Fruit fly (Drosophila melanogaster) whole organism, embryonic: ENCODE measurements around the gene Cog2.

ENCODE experiments used
- CG10267 ChIP-seq: fragments of 200-800 bp; sonication (Bioruptor generic); optimal IDR thresholded peaks from 2 replicates; lab custom pipeline; 2018; ENCODE audit warnings: missing biosample characterization, mild to moderate bottlenecking, missing genetic modification characterization, moderate library complexity
- CG11398 ChIP-seq: fragments of 200-800 bp; sonication (Bioruptor generic); optimal IDR thresholded peaks from 2 replicates; lab custom pipeline; 2016; ENCODE audit warnings: missing biosample characterization, missing genetic modification characterization
- CG12744 ChIP-seq: fragments of 200-800 bp; sonication (Bioruptor generic); optimal IDR thresholded peaks from 2 replicates; lab custom pipeline; 2016; ENCODE audit warnings: missing biosample characterization, missing genetic modification characterization
- CG13624 ChIP-seq: fragments of 200-800 bp; sonication (Bioruptor generic); optimal IDR thresholded peaks from 2 replicates; lab custom pipeline; 2016; ENCODE audit warnings: missing biosample characterization, missing genetic modification characterization
- CG14050 ChIP-seq: fragments of 200-800 bp; sonication (Bioruptor generic); IDR thresholded peaks from 3 replicates; pipeline ENCODE4 v1.3.6; 2022; ENCODE audit warnings: missing biosample characterization, missing genetic modification characterization
- CG14965 ChIP-seq: fragments of 200-800 bp; sonication (Bioruptor generic); optimal IDR thresholded peaks from 2 replicates; lab custom pipeline; 2016; ENCODE audit warnings: missing biosample characterization, missing genetic modification characterization, borderline replicate concordance
- CG15011 ChIP-seq: fragments of 200-800 bp; sonication (Bioruptor generic); optimal IDR thresholded peaks from 3 replicates; lab custom pipeline; 2018; ENCODE audit warnings: missing biosample characterization, mild to moderate bottlenecking, missing genetic modification characterization
- CG15269 ChIP-seq: fragments of 200-800 bp; sonication (Bioruptor generic); optimal IDR thresholded peaks from 2 replicates; lab custom pipeline; 2018; ENCODE audit warnings: missing biosample characterization, mild to moderate bottlenecking, missing genetic modification characterization, moderate library complexity
- CG1602 ChIP-seq: fragments of 200-800 bp; sonication (Bioruptor generic); optimal IDR thresholded peaks from 3 replicates; lab custom pipeline; 2016; ENCODE audit warnings: missing biosample characterization, missing genetic modification characterization
- CG16779 ChIP-seq: fragments of 200-800 bp; sonication (Bioruptor generic); IDR thresholded peaks from 2 replicates; pipeline ENCODE4 v1.3.6; 2022; ENCODE audit warnings: missing biosample characterization, missing genetic modification characterization
- CG18619 ChIP-seq: fragments of 200-800 bp; sonication (Bioruptor generic); optimal IDR thresholded peaks from 3 replicates; lab custom pipeline; 2017; ENCODE audit warnings: missing biosample characterization, mild to moderate bottlenecking, missing genetic modification characterization
- CG30020 ChIP-seq: fragments of 200-800 bp; optimal IDR thresholded peaks from 2 replicates; lab custom pipeline; 2019; ENCODE audit warnings: missing biosample characterization, mild to moderate bottlenecking, missing genetic modification characterization, moderate library complexity
- CG31365 ChIP-seq: fragments of 200-800 bp; sonication (Bioruptor generic); optimal IDR thresholded peaks from 2 replicates; lab custom pipeline; 2018; ENCODE audit warnings: missing biosample characterization, mild to moderate bottlenecking, missing genetic modification characterization
- CG3281 ChIP-seq: fragments of 200-800 bp; sonication (Bioruptor generic); optimal IDR thresholded peaks from 3 replicates; lab custom pipeline; 2017; ENCODE audit warnings: missing biosample characterization, mild to moderate bottlenecking, missing genetic modification characterization
- CG4404 ChIP-seq: fragments of 200-800 bp; sonication (Bioruptor generic); IDR thresholded peaks from 2 replicates; pipeline ENCODE4 v1.3.6; 2022; ENCODE audit warnings: missing biosample characterization, missing genetic modification characterization
- CG5953 ChIP-seq: fragments of 200-800 bp; sonication (Bioruptor generic); IDR thresholded peaks from 2 replicates; pipeline ENCODE4 v1.3.6; 2022; ENCODE audit warnings: missing biosample characterization, missing genetic modification characterization
- CG6683 ChIP-seq: fragments of 200-800 bp; sonication (Bioruptor generic); optimal IDR thresholded peaks from 2 replicates; lab custom pipeline; 2017; ENCODE audit warnings: missing biosample characterization, mild to moderate bottlenecking, missing genetic modification characterization, missing genetic modification reagents
- CG6765 ChIP-seq: fragments of 200-800 bp; sonication (Bioruptor generic); optimal IDR thresholded peaks from 3 replicates; lab custom pipeline; 2017; ENCODE audit warnings: missing biosample characterization, mild to moderate bottlenecking, missing genetic modification characterization
- CG7839 ChIP-seq: fragments of 200-800 bp; sonication (Bioruptor generic); optimal IDR thresholded peaks from 3 replicates; lab custom pipeline; 2018; ENCODE audit warnings: missing biosample characterization, mild to moderate bottlenecking, missing genetic modification characterization, moderate library complexity
- CG8281 ChIP-seq: fragments of 200-800 bp; sonication (Bioruptor generic); optimal IDR thresholded peaks from 2 replicates; lab custom pipeline; 2018; ENCODE audit warnings: missing biosample characterization, mild to moderate bottlenecking, missing genetic modification characterization, moderate library complexity
- CG8290 ChIP-seq, 3 experiments: fragments of 200-800 bp; sonication (Bioruptor generic); optimal IDR thresholded peaks; 2 replicates each; lab custom pipeline; 2016 to 2019; ENCODE audit warnings: missing biosample characterization in 3 of 3, missing genetic modification characterization in 3 of 3, mild to moderate bottlenecking in 2 of 3, moderate library complexity in 1 of 3
- CG8924 ChIP-seq: fragments of 200-800 bp; optimal IDR thresholded peaks from 3 replicates; lab custom pipeline; 2019; ENCODE audit warnings: missing biosample characterization, mild to moderate bottlenecking, missing genetic modification characterization, moderate library complexity
- CHES-1-like ChIP-seq: fragments of 200-800 bp; sonication (Bioruptor generic); optimal IDR thresholded peaks from 2 replicates; lab custom pipeline; 2016; ENCODE audit warnings: missing biosample characterization, missing genetic modification characterization
- Dip2 ChIP-seq: fragments of 200-800 bp; sonication (Bioruptor generic); IDR thresholded peaks from 2 replicates; pipeline ENCODE4 v1.3.6; 2022; ENCODE audit warnings: missing biosample characterization, missing genetic modification characterization
- Dp ChIP-seq: fragments of 200-800 bp; sonication (Bioruptor generic); optimal IDR thresholded peaks from 2 replicates; lab custom pipeline; 2018; ENCODE audit warnings: missing biosample characterization, mild to moderate bottlenecking, missing genetic modification characterization, moderate library complexity
- Drgx ChIP-seq: fragments of 200-800 bp; sonication (Bioruptor generic); IDR thresholded peaks from 2 replicates; pipeline ENCODE4 v1.3.6; 2022; ENCODE audit warnings: missing biosample characterization, missing genetic modification characterization
- E2f1 ChIP-seq: fragments of 200-800 bp; sonication (Bioruptor generic); IDR thresholded peaks from 2 replicates; pipeline ENCODE4 v1.3.6; 2022; ENCODE audit warnings: missing biosample characterization, missing genetic modification characterization
- Ets97D ChIP-seq: fragments of 200-800 bp; sonication (Bioruptor generic); optimal IDR thresholded peaks from 3 replicates; lab custom pipeline; 2016; ENCODE audit warnings: missing biosample characterization, missing genetic modification characterization
- Fer1 ChIP-seq: fragments of 200-800 bp; sonication (Bioruptor generic); optimal IDR thresholded peaks from 2 replicates; lab custom pipeline; 2017; ENCODE audit warnings: missing biosample characterization, mild to moderate bottlenecking, missing genetic modification characterization
- H15 ChIP-seq: fragments of 200-800 bp; sonication (Bioruptor generic); IDR thresholded peaks from 3 replicates; pipeline ENCODE4 v1.3.6; 2022; ENCODE audit warnings: missing biosample characterization, missing genetic modification characterization
- HLHmδ ChIP-seq: fragments of 200-800 bp; sonication (Bioruptor generic); optimal IDR thresholded peaks from 2 replicates; lab custom pipeline; 2018; ENCODE audit warnings: missing biosample characterization, mild to moderate bottlenecking, missing genetic modification characterization, moderate library complexity
- Ptx1 ChIP-seq: fragments of 200-800 bp; sonication (Bioruptor generic); IDR thresholded peaks from 2 replicates; pipeline ENCODE4 v1.3.6; 2022; ENCODE audit warnings: missing biosample characterization, missing genetic modification characterization
- Side ChIP-seq: fragments of 200-800 bp; sonication (Bioruptor generic); optimal IDR thresholded peaks from 2 replicates; lab custom pipeline; 2016; ENCODE audit warnings: missing biosample characterization, missing genetic modification characterization
- Xrp1 ChIP-seq: fragments of 200-800 bp; sonication (Bioruptor generic); IDR thresholded peaks from 2 replicates; pipeline ENCODE4 v1.3.6; 2022; ENCODE audit warnings: missing biosample characterization, missing genetic modification characterization
- abd-A ChIP-seq: fragments of 200-800 bp; sonication (Bioruptor generic); optimal IDR thresholded peaks from 3 replicates; lab custom pipeline; 2019; ENCODE audit warnings: missing biosample characterization, mild to moderate bottlenecking, missing genetic modification characterization, moderate library complexity
- aop ChIP-seq: fragments of 200-800 bp; sonication (Bioruptor generic); IDR thresholded peaks from 2 replicates; pipeline ENCODE4 v1.3.6; 2022; ENCODE audit warnings: missing biosample characterization, missing genetic modification characterization
- dati ChIP-seq: fragments of 200-800 bp; sonication (Bioruptor generic); IDR thresholded peaks from 2 replicates; pipeline ENCODE4 v1.3.6; 2022; ENCODE audit warnings: missing biosample characterization, missing genetic modification characterization
- hb ChIP-seq: fragments of 200-800 bp; sonication (Bioruptor generic); IDR thresholded peaks from 3 replicates; pipeline ENCODE4 v1.3.6; 2022; ENCODE audit warnings: missing biosample characterization, missing genetic modification characterization; ENCODE audit not compliant: partially characterized antibody
- hkb ChIP-seq, 2 experiments: fragments of 200-800 bp in 1 of 2; fragments of >200 bp in 1 of 2; sonication (Bioruptor generic) in 1 of 2; IDR thresholded peaks in 1 of 2; optimal IDR thresholded peaks in 1 of 2; 2 replicates each; pipeline versions ENCODE4 v1.3.6 to Lab custom; 2017 to 2022; ENCODE audit warnings: missing biosample characterization in 1 of 2, missing genetic modification characterization in 1 of 2
- klu ChIP-seq: fragments of 200-800 bp; sonication (Bioruptor generic); IDR thresholded peaks from 2 replicates; pipeline ENCODE4 v1.3.6; 2022; ENCODE audit warnings: missing biosample characterization, missing genetic modification characterization
- nmo ChIP-seq: fragments of 200-800 bp; sonication (Bioruptor generic); optimal IDR thresholded peaks from 2 replicates; lab custom pipeline; 2018; ENCODE audit warnings: missing biosample characterization, mild to moderate bottlenecking, missing genetic modification characterization, moderate library complexity
- nom ChIP-seq: fragments of 200-800 bp; sonication (Bioruptor generic); optimal IDR thresholded peaks from 2 replicates; lab custom pipeline; 2017; ENCODE audit warnings: missing biosample characterization, missing genetic modification characterization, mild to moderate bottlenecking, moderate library complexity, missing genetic modification reagents
- oc ChIP-seq: fragments of 200-800 bp; sonication (Bioruptor generic); optimal IDR thresholded peaks from 2 replicates; lab custom pipeline; 2018; ENCODE audit warnings: missing biosample characterization, mild to moderate bottlenecking, missing genetic modification characterization, moderate library complexity
- pho ChIP-seq: fragments of 200-800 bp; sonication (Bioruptor generic); optimal IDR thresholded peaks from 2 replicates; lab custom pipeline; 2016; ENCODE audit warnings: missing biosample characterization, missing genetic modification characterization
- pros ChIP-seq: fragments of 200-800 bp; sonication (Bioruptor generic); optimal IDR thresholded peaks from 3 replicates; lab custom pipeline; 2019; ENCODE audit warnings: missing biosample characterization, mild to moderate bottlenecking, missing genetic modification characterization, moderate library complexity
- pzg ChIP-seq: fragments of 200-800 bp; sonication (Bioruptor generic); optimal IDR thresholded peaks from 3 replicates; lab custom pipeline; 2018; ENCODE audit warnings: missing biosample characterization, mild to moderate bottlenecking, missing genetic modification characterization, moderate library complexity
- tx ChIP-seq: fragments of 200-800 bp; sonication (Bioruptor generic); optimal IDR thresholded peaks from 2 replicates; lab custom pipeline; 2016; ENCODE audit warnings: missing biosample characterization, missing genetic modification characterization

Cog2 gene

dm6 chr3R:15319912-15320746, 41.3 kb downstream of the Cog2 start, which contains the start of the genes CG6276 and CG44040 (continued):
- TF ChIP-seq Xrp1 (GFP tag; lab: Robert Waterston, UW) = peak; percentile 52; the same call in 1 of the 2 replicates
- 0 out of 3 replicates have a peak, but pooled peaks have one; percentile 41 for TF ChIP-seq H15 (GFP tag; lab: Robert Waterston, UW)
- no peak for TF ChIP-seq CG15011 (GFP tag; lab: Kevin White, UChicago)
- TF ChIP-seq klu (GFP tag; lab: Robert Waterston, UW) = 0 out of 2 replicates have a peak, but pooled peaks have one; percentile 14
- TF ChIP-seq CG8290 (GFP tag; optimal IDR thresholded peaks at IDR 0.05; lab: Kevin White, UChicago) = no peak
- peak; percentile 24 to 69 for TF ChIP-seq CG8290 (tag; optimal IDR thresholded peaks at IDR 0.05; lab: Kevin White, UChicago)
- peak; percentile 35 for TF ChIP-seq CG15269 (tag; lab: Kevin White, UChicago)
- peak; percentile 28 for TF ChIP-seq pzg (GFP tag; lab: Kevin White, UChicago)
- TF ChIP-seq nmo (GFP tag; lab: Kevin White, UChicago) = peak; percentile 34
- peak; percentile 69 for TF ChIP-seq pho (GFP tag; lab: Kevin White, UChicago)
- TF ChIP-seq CG14050 = 0 out of 3 replicates have a peak, but pooled peaks have one; percentile 30
- no peak for TF ChIP-seq hb (GFP tag; lab: Robert Waterston, UW)
- peak; percentile 13 for TF ChIP-seq CG10267 (tag; lab: Kevin White, UChicago)
- TF ChIP-seq CG6683 (GFP tag; lab: Kevin White, UChicago) = peak; percentile 0
- peak; percentile 41 for TF ChIP-seq CG8924
- no peak for TF ChIP-seq CG14965
- TF ChIP-seq E2f1 = 0 out of 2 replicates have a peak, but pooled peaks have one; percentile 32
- no peak for TF ChIP-seq CG16779 (GFP tag; lab: Robert Waterston, UW)
- TF ChIP-seq CHES-1-like (GFP tag; lab: Kevin White, UChicago) = peak; percentile 30
- TF ChIP-seq Ets97D = peak; percentile 28
- TF ChIP-seq tx = peak; percentile 52
- TF ChIP-seq hkb (optimal IDR thresholded peaks at IDR 0.05; lab: Kevin White, UChicago) = peak; percentile 1
- peak; percentile 52; the same call in 1 of the 2 replicates for TF ChIP-seq hkb (GFP tag; IDR thresholded peaks at IDR 0.05; lab: Robert Waterston, UW)
- TF ChIP-seq CG4404 (GFP tag; lab: Robert Waterston, UW) = peak; percentile 34; the same call in 1 of the 2 replicates
- TF ChIP-seq CG7839 = peak; percentile 54
- TF ChIP-seq CG11398 (GFP tag; lab: Kevin White, UChicago) = peak; percentile 31
- TF ChIP-seq Ptx1 (GFP tag; lab: Robert Waterston, UW) = peak; percentile 40; the same call in 1 of the 2 replicates
- TF ChIP-seq nom (GFP tag; lab: Kevin White, UChicago) = peak; percentile 15
- no peak for TF ChIP-seq CG5953 (GFP tag; lab: Robert Waterston, UW)
- peak; percentile 73 for TF ChIP-seq CG6765 (GFP tag; lab: Kevin White, UChicago)
- 0 out of 2 replicates have a peak, but pooled peaks have one; percentile 15 for TF ChIP-seq dati
- TF ChIP-seq Dip2 = no peak
- TF ChIP-seq Dp = peak; percentile 21
- no peak for TF ChIP-seq abd-A (tag; lab: Kevin White, UChicago)
- peak; percentile 6 for TF ChIP-seq Side (GFP tag; lab: Kevin White, UChicago)
- peak; percentile 73 for TF ChIP-seq CG13624 (GFP tag; lab: Kevin White, UChicago)
- peak; percentile 30 for TF ChIP-seq CG18619 (GFP tag; lab: Kevin White, UChicago)
- TF ChIP-seq oc (tag; lab: Kevin White, UChicago) = peak; percentile 5
- TF ChIP-seq CG3281 (GFP tag; lab: Kevin White, UChicago) = peak; percentile 70
- TF ChIP-seq Drgx (GFP tag; lab: Robert Waterston, UW) = peak; percentile 64
- TF ChIP-seq Fer1 (GFP tag; lab: Kevin White, UChicago) = peak; percentile 55
- TF ChIP-seq CG1602 = no peak
- TF ChIP-seq CG8281 = peak; percentile 38
- TF ChIP-seq CG31365 = peak; percentile 17
- TF ChIP-seq pros (GFP tag; lab: Kevin White, UChicago) = no peak
- TF ChIP-seq CG12744 = peak; percentile 34
- peak; percentile 14 for TF ChIP-seq CG30020
- no peak for TF ChIP-seq HLHmδ (GFP tag; lab: Kevin White, UChicago)
- peak; percentile 23; the same call in 1 of the 2 replicates for TF ChIP-seq aop (GFP tag; lab: Robert Waterston, UW)
